Fruit fly (Drosophila melanogaster): ENCODE results near the gene CG14855.

DNA sequence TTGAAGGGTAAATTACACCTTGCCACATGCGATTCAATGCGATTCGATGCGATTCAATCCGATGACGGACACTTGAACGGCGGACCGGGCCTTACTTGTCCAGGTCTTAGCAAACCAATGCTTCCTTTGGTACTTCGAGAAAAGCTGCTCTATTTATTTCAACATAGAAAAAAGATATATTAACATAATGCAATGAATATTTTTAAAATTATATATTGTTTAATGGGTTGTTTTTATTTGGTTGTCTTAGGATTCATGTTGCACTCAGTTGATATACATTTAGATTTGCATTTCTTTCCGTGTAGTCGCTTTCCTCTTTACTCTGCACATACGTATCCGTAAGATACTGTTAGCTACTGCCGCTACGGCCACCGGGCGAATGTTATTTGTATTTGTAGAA, 37.8 kb upstream of the CG14855 start:
- TF ChIP-seq CG33017 (tag; optimal IDR thresholded peaks at IDR 0.05) (no peak), toe (GFP tag; optimal IDR thresholded peaks at IDR 0.05) (no peak), Crg-1 (GFP tag; optimal IDR thresholded peaks at IDR 0.05) (no peak), kay (GFP tag; ENCODE audit: borderline replicate concordance) (no peak), pad (GFP tag; optimal IDR thresholded peaks at IDR 0.05) (no peak), CG1620 (GFP tag; optimal IDR thresholded peaks at IDR 0.05) (no peak), Clk (GFP tag; optimal IDR thresholded peaks at IDR 0.05) (no peak), CG14711 (tag; optimal IDR thresholded peaks at IDR 0.05) (no peak), CG7045 (GFP tag; optimal IDR thresholded peaks at IDR 0.05) (no peak), CG11617 (GFP tag; optimal IDR thresholded peaks at IDR 0.05) (no peak)
